Worm (Caenorhabditis elegans) whole organism, L2 larva: ENCODE data around the gene rgs-9.

Experiments
- C34F6.9 ChIP-seq: fragments of 150-350 bp; optimal IDR thresholded peaks from 2 replicates; lab custom pipeline; 2014; ENCODE audit warnings: missing biosample characterization, missing genetic modification characterization
- F13H6.1 ChIP-seq: sonication (generic microtip); optimal IDR thresholded peaks from 2 replicates; lab custom pipeline; 2016; ENCODE audit warnings: missing genetic modification characterization, missing compliant biosample characterization
- alr-1 ChIP-seq: fragments of 150-350 bp; optimal IDR thresholded peaks from 2 replicates; lab custom pipeline; 2014; ENCODE audit warnings: missing biosample characterization, missing genetic modification characterization
- ama-1 ChIP-seq: fragments of 150-350 bp; optimal IDR thresholded peaks from 2 replicates; lab custom pipeline; 2018; ENCODE audit warnings: inconsistent platforms
- ceh-16 ChIP-seq: fragments of 150-350 bp; optimal IDR thresholded peaks from 2 replicates; lab custom pipeline; 2014; ENCODE audit warnings: missing biosample characterization, missing genetic modification characterization
- ceh-82 ChIP-seq: fragments of 150-350 bp; optimal IDR thresholded peaks from 2 replicates; lab custom pipeline; 2014; ENCODE audit warnings: missing biosample characterization, missing genetic modification characterization
- dmd-4 ChIP-seq: sonication (generic microtip); optimal IDR thresholded peaks from 2 replicates; lab custom pipeline; 2017; ENCODE audit warnings: missing biosample characterization, missing genetic modification characterization
- elt-3 ChIP-seq: sonication (generic microtip); optimal IDR thresholded peaks from 2 replicates; lab custom pipeline; 2017; ENCODE audit warnings: missing biosample characterization, missing genetic modification characterization
- fos-1 ChIP-seq: fragments of 150-350 bp; optimal IDR thresholded peaks from 2 replicates; lab custom pipeline; 2014; ENCODE audit warnings: missing biosample characterization, missing genetic modification characterization
- gmeb-1 ChIP-seq: fragments of 150-350 bp; optimal IDR thresholded peaks from 2 replicates; lab custom pipeline; 2014; ENCODE audit warnings: missing biosample characterization, missing genetic modification characterization
- lin-11 ChIP-seq: fragments of 150-350 bp; sonication (generic microtip); optimal IDR thresholded peaks from 2 replicates; lab custom pipeline; 2014; ENCODE audit warnings: missing biosample characterization, missing genetic modification characterization, inconsistent platforms, mixed read lengths
- lin-13 ChIP-seq: fragments of 150-350 bp; optimal IDR thresholded peaks from 2 replicates; lab custom pipeline; 2014; ENCODE audit warnings: missing biosample characterization, missing genetic modification reagents, missing genetic modification characterization
- lin-39 ChIP-seq: fragments of 150-350 bp; optimal IDR thresholded peaks from 2 replicates; lab custom pipeline; 2014; ENCODE audit warnings: missing biosample characterization, missing genetic modification reagents, missing genetic modification characterization
- lsy-2 ChIP-seq, 2 experiments: fragments of 150-350 bp in 1 of 2; sonication (generic microtip) in 1 of 2; optimal IDR thresholded peaks; 2 replicates each; lab custom pipeline; 2014 to 2017; ENCODE audit warnings: missing biosample characterization in 2 of 2, missing genetic modification characterization in 2 of 2
- nhr-11 ChIP-seq: fragments of 150-350 bp; optimal IDR thresholded peaks from 2 replicates; lab custom pipeline; 2014; ENCODE audit warnings: missing biosample characterization, missing genetic modification characterization
- nhr-129 ChIP-seq: fragments of 150-350 bp; optimal IDR thresholded peaks from 2 replicates; lab custom pipeline; 2014; ENCODE audit warnings: missing biosample characterization, missing genetic modification characterization
- nhr-21 ChIP-seq: fragments of 150-350 bp; optimal IDR thresholded peaks from 2 replicates; lab custom pipeline; 2014; ENCODE audit warnings: missing biosample characterization, missing genetic modification characterization
- nhr-237 ChIP-seq: fragments of 150-350 bp; optimal IDR thresholded peaks from 2 replicates; lab custom pipeline; 2014; ENCODE audit warnings: missing biosample characterization, missing genetic modification characterization
- nhr-25 ChIP-seq: fragments of 150-350 bp; sonication (generic microtip); optimal IDR thresholded peaks from 3 replicates; lab custom pipeline; 2014; ENCODE audit warnings: missing biosample characterization, missing genetic modification characterization
- nhr-6 ChIP-seq: fragments of 150-350 bp; optimal IDR thresholded peaks from 2 replicates; lab custom pipeline; 2014; ENCODE audit warnings: missing biosample characterization, missing genetic modification characterization
- nhr-77 ChIP-seq: fragments of 150-350 bp; optimal IDR thresholded peaks from 2 replicates; lab custom pipeline; 2014; ENCODE audit warnings: missing biosample characterization, missing genetic modification characterization
- sem-4 ChIP-seq: fragments of 150-350 bp; optimal IDR thresholded peaks from 2 replicates; lab custom pipeline; 2014; ENCODE audit warnings: missing biosample characterization, missing genetic modification reagents, missing genetic modification characterization
- unc-39 ChIP-seq: fragments of 150-350 bp; optimal IDR thresholded peaks from 2 replicates; lab custom pipeline; 2014; ENCODE audit warnings: missing biosample characterization, missing genetic modification characterization
- unc-55 ChIP-seq: fragments of 150-350 bp; sonication (generic microtip); optimal IDR thresholded peaks from 3 replicates; lab custom pipeline; 2014; ENCODE audit warnings: missing biosample characterization, missing genetic modification reagents, missing genetic modification characterization
- zag-1 ChIP-seq: fragments of 150-350 bp; optimal IDR thresholded peaks from 2 replicates; lab custom pipeline; 2014; ENCODE audit warnings: missing biosample characterization, missing genetic modification characterization
- ztf-1 ChIP-seq: fragments of 200-800 bp; sonication (Bioruptor generic); conservative IDR thresholded peaks from 2 replicates; pipeline ENCODE4 v1.3.6; 2022; ENCODE audit warnings: missing genetic modification characterization, missing compliant biosample characterization
- ztf-11 ChIP-seq: sonication (generic microtip); optimal IDR thresholded peaks from 2 replicates; lab custom pipeline; 2017; ENCODE audit warnings: missing biosample characterization, missing genetic modification characterization
- ztf-4 ChIP-seq: fragments of 150-350 bp; optimal IDR thresholded peaks from 2 replicates; lab custom pipeline; 2014; ENCODE audit warnings: missing biosample characterization, missing genetic modification characterization

rgs-9 gene

DNA sequence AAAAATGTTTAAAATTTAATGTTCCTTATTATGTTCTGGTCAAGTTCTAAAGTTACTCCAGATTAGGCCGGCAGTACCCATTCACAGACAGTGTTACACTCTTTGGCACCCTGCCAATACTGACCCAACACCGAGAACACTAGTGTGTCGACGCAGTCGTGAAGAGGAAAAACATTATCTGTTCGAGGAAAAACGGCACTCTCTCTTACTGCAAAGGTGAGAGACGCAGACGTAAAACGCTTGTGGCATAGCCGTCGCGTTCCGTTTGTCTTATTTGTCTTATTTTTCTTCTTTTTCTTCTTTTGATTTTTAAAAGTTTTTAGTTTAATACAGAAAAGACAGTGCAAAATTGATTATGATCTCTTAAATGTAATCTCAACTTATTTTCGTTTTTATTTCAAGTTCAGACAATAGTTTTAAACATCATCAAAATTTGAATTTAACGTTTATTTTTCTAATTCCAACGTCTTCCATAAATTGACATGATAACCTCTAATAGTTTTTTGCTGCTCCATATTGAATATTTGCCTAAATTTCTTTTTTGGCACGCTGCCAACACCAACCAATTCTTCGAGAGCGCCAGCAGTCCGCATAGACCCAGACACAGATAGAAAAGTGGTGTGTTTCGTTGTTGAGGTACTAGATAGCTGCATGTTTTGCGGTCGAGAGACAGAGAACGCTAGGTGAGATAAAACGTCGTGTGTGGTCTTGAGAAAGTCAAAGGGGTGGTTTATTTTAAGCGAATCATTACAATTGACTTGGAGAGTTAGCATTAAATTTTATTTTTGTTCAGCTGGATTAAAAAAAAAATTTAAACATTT is 46.0 kb downstream of the rgs-9 start (continued):
- peak; percentile 7 for TF ChIP-seq gmeb-1 (tag; lab: Kevin White, UChicago)
- TF ChIP-seq nhr-25 (tag; lab: Kevin White, UChicago) = no peak
- TF ChIP-seq ztf-4 (tag; lab: Kevin White, UChicago) = no peak
- TF ChIP-seq nhr-77 (tag; lab: Kevin White, UChicago) = no peak
- TF ChIP-seq zag-1 (tag; lab: Kevin White, UChicago) = no peak
- no peak for TF ChIP-seq unc-39
- no peak for TF ChIP-seq nhr-6 (tag; lab: Kevin White, UChicago)
- no peak for TF ChIP-seq nhr-237 (tag; lab: Kevin White, UChicago)
- no peak for TF ChIP-seq ama-1 (lab: Kevin White, UChicago)
- TF ChIP-seq ztf-1 (GFP tag; lab: Robert Waterston, UW) = no peak
- peak; percentile 49 for TF ChIP-seq fos-1

DNA sequence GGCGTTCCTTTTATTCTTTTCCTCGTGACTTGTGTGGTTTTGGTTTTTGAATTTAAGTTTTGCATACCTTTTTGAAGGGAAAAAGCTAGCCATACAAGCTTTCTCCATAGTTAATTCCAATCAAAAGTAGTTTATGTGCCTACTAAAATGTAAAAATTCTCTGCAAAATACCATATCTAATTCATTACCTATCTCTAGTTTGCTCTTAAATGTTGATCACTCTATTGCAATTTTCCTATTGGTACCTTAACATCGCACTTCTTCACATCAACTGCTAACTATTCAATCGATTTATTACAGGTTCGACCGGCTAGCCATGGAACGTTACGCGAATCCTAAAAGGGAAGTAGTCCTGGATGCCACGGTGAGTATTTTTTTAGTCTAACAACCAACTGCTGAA is 47.2 kb downstream of the rgs-9 start, which contains the start of gene F52D2.7:
F52D2.7 (plus strand) TSS at position 301 of the 400 bp plus-strand sequence.
- no peak for TF ChIP-seq ceh-16 (tag; lab: Kevin White, UChicago)
- TF ChIP-seq ztf-11 (tag; lab: Kevin White, UChicago) = no peak
- TF ChIP-seq dmd-4 (tag; lab: Kevin White, UChicago) = no peak
- TF ChIP-seq lin-11 (tag; lab: Kevin White, UChicago) = no peak
- no peak for TF ChIP-seq elt-3 (tag; lab: Kevin White, UChicago)
- TF ChIP-seq nhr-21 = no peak
- no peak for TF ChIP-seq fos-1

- TF ChIP-seq ceh-82 (tag; lab: Kevin White, UChicago) (no peak), unc-39 (no peak)
Measured at ce11 chrX:1964411-1964810, 49.4 kb downstream of the rgs-9 start.

ce11 chrX:1964828-1965227 is 49.8 kb downstream of the rgs-9 start:
- TF ChIP-seq lin-39 (tag; lab: Kevin White, UChicago) (no peak), lin-13 (GFP tag; lab: Kevin White, UChicago) (peak; percentile 52), gmeb-1 (tag; lab: Kevin White, UChicago) (peak; percentile 27), F13H6.1 (tag; lab: Kevin White, UChicago) (peak; percentile 46), zag-1 (tag; lab: Kevin White, UChicago) (no peak), sem-4 (tag; lab: Kevin White, UChicago) (peak; percentile 24), fos-1 (peak; percentile 42), alr-1 (tag; lab: Kevin White, UChicago) (no peak), nhr-6 (tag; lab: Kevin White, UChicago) (peak; percentile 65), ztf-4 (tag; lab: Kevin White, UChicago) (no peak), lsy-2 (tag; optimal IDR thresholded peaks at IDR 0.05; lab: Kevin White, UChicago) (peak; percentile 57 to 73), nhr-77 (tag; lab: Kevin White, UChicago) (no peak), unc-55 (GFP tag; lab: Kevin White, UChicago) (peak; percentile 65), nhr-25 (tag; lab: Kevin White, UChicago) (peak; percentile 51), nhr-129 (tag; lab: Kevin White, UChicago) (peak; percentile 81), C34F6.9 (tag; lab: Kevin White, UChicago) (peak; percentile 70), nhr-11 (tag; lab: Kevin White, UChicago) (no peak)
